Worm (Caenorhabditis elegans) whole organism, mixed stage, embryonic: Measurements from ENCODE around the gene F17E5.2.

ENCODE experiments used
- M03D4.4 ChIP-seq: sonication (generic microtip); optimal IDR thresholded peaks from 2 replicates; lab custom pipeline; 2017; ENCODE audit warnings: mild to moderate bottlenecking, missing genetic modification characterization, missing compliant biosample characterization
- bed-3 ChIP-seq: fragments of 200-800 bp; sonication (Bioruptor generic); optimal IDR thresholded peaks from 3 replicates; lab custom pipeline; 2018; ENCODE audit warnings: mild to moderate bottlenecking, missing genetic modification characterization, moderate library complexity, missing compliant biosample characterization
- blmp-1 ChIP-seq: fragments of 150-350 bp; optimal IDR thresholded peaks from 2 replicates; lab custom pipeline; 2014; ENCODE audit warnings: missing biosample characterization, missing genetic modification characterization
- ceh-39 ChIP-seq: fragments of 150-350 bp; optimal IDR thresholded peaks from 2 replicates; lab custom pipeline; 2014; ENCODE audit warnings: missing biosample characterization, missing genetic modification characterization
- ceh-43 ChIP-seq: fragments of 200-800 bp; sonication (Bioruptor generic); optimal IDR thresholded peaks from 2 replicates; lab custom pipeline; 2018; ENCODE audit warnings: mild to moderate bottlenecking, missing genetic modification characterization, moderate library complexity, missing compliant biosample characterization
- ceh-83 ChIP-seq: fragments of 200-800 bp; sonication (Bioruptor generic); optimal IDR thresholded peaks from 2 replicates; lab custom pipeline; 2018; ENCODE audit warnings: mild to moderate bottlenecking, missing genetic modification characterization, missing compliant biosample characterization
- ces-1 ChIP-seq: fragments of 150-350 bp; optimal IDR thresholded peaks from 2 replicates; lab custom pipeline; 2014; ENCODE audit warnings: missing biosample characterization, missing genetic modification reagents, missing genetic modification characterization
- cnd-1 ChIP-seq: fragments of 200-800 bp; sonication (Bioruptor generic); optimal IDR thresholded peaks from 2 replicates; lab custom pipeline; 2018; ENCODE audit warnings: mild to moderate bottlenecking, missing genetic modification characterization, missing compliant biosample characterization
- drap-1 ChIP-seq: fragments of 200-800 bp; sonication (Bioruptor generic); optimal IDR thresholded peaks from 3 replicates; lab custom pipeline; 2018; ENCODE audit warnings: mild to moderate bottlenecking, missing genetic modification characterization, missing compliant biosample characterization
- elt-1 ChIP-seq: sonication (generic microtip); optimal IDR thresholded peaks from 2 replicates; lab custom pipeline; 2017; ENCODE audit warnings: missing genetic modification characterization, mild to moderate bottlenecking, missing compliant biosample characterization, antibody characterized with exemption, moderate library complexity, borderline replicate concordance; ENCODE audit not compliant: insufficient read depth
- elt-3 ChIP-seq: fragments of 150-350 bp; optimal IDR thresholded peaks from 2 replicates; lab custom pipeline; 2014; ENCODE audit warnings: missing biosample characterization, missing genetic modification characterization
- flh-1 ChIP-seq: fragments of 200-800 bp; sonication (Bioruptor generic); optimal IDR thresholded peaks from 2 replicates; lab custom pipeline; 2018; ENCODE audit warnings: mild to moderate bottlenecking, missing genetic modification characterization, moderate library complexity, missing compliant biosample characterization
- ham-2 ChIP-seq: fragments of 200-800 bp; sonication (Bioruptor generic); optimal IDR thresholded peaks from 2 replicates; lab custom pipeline; 2018; ENCODE audit warnings: mild to moderate bottlenecking, missing genetic modification characterization, missing compliant biosample characterization
- hlh-1 ChIP-seq: fragments of 150-350 bp; optimal IDR thresholded peaks from 2 replicates; lab custom pipeline; 2014; ENCODE audit warnings: missing biosample characterization, missing genetic modification reagents, missing genetic modification characterization
- lin-13 ChIP-seq: fragments of 150-350 bp; optimal IDR thresholded peaks from 2 replicates; lab custom pipeline; 2014; ENCODE audit warnings: missing biosample characterization, missing genetic modification characterization
- lin-32 ChIP-seq: fragments of 200-800 bp; sonication (Bioruptor generic); optimal IDR thresholded peaks from 2 replicates; lab custom pipeline; 2018; ENCODE audit warnings: mild to moderate bottlenecking, missing genetic modification characterization, missing compliant biosample characterization
- lsy-2 ChIP-seq: fragments of 150-350 bp; optimal IDR thresholded peaks from 2 replicates; lab custom pipeline; 2014; ENCODE audit warnings: missing biosample characterization, missing genetic modification characterization
- mab-5 ChIP-seq: fragments of 150-350 bp; optimal IDR thresholded peaks from 2 replicates; lab custom pipeline; 2014; ENCODE audit warnings: missing biosample characterization, missing genetic modification characterization
- mep-1 ChIP-seq: fragments of 150-350 bp; optimal IDR thresholded peaks from 2 replicates; lab custom pipeline; 2017; ENCODE audit warnings: missing biosample characterization, missing genetic modification reagents, missing genetic modification characterization, inconsistent platforms
- mls-2 ChIP-seq: sonication (generic microtip); optimal IDR thresholded peaks from 2 replicates; lab custom pipeline; 2016; ENCODE audit warnings: mild to moderate bottlenecking, missing genetic modification characterization, moderate library complexity, missing compliant biosample characterization
- nhr-12 ChIP-seq: fragments of 150-350 bp; optimal IDR thresholded peaks from 2 replicates; lab custom pipeline; 2014; ENCODE audit warnings: missing biosample characterization, missing genetic modification characterization
- nhr-2 ChIP-seq: fragments of 150-350 bp; optimal IDR thresholded peaks from 2 replicates; lab custom pipeline; 2014; ENCODE audit warnings: missing biosample characterization, missing genetic modification characterization
- nhr-237 ChIP-seq: fragments of 150-350 bp; optimal IDR thresholded peaks from 2 replicates; lab custom pipeline; 2014; ENCODE audit warnings: missing biosample characterization, missing genetic modification characterization
- nhr-28 ChIP-seq: fragments of 150-350 bp; optimal IDR thresholded peaks from 2 replicates; lab custom pipeline; 2014; ENCODE audit warnings: missing biosample characterization, missing genetic modification characterization
- nhr-76 ChIP-seq: sonication (generic microtip); optimal IDR thresholded peaks from 2 replicates; lab custom pipeline; 2017; ENCODE audit warnings: missing biosample characterization, missing genetic modification characterization
- pha-4 ChIP-seq: fragments of 150-350 bp; optimal IDR thresholded peaks from 2 replicates; lab custom pipeline; 2018; ENCODE audit warnings: missing biosample characterization, missing genetic modification reagents, missing genetic modification characterization
- sem-2 ChIP-seq: fragments of 200-800 bp; sonication (Bioruptor generic); optimal IDR thresholded peaks from 2 replicates; lab custom pipeline; 2018; ENCODE audit warnings: mild to moderate bottlenecking, missing genetic modification characterization, missing compliant biosample characterization
- snpc-4 ChIP-seq: fragments of 150-350 bp; optimal IDR thresholded peaks from 2 replicates; lab custom pipeline; 2014; ENCODE audit warnings: missing biosample characterization, missing genetic modification characterization
- sptf-1 ChIP-seq: sonication (generic microtip); optimal IDR thresholded peaks from 2 replicates; lab custom pipeline; 2017; ENCODE audit warnings: mild to moderate bottlenecking, missing genetic modification characterization, moderate library complexity, missing compliant biosample characterization
- tbx-8 ChIP-seq: fragments of 200-800 bp; sonication (Bioruptor generic); optimal IDR thresholded peaks from 2 replicates; lab custom pipeline; 2018; ENCODE audit warnings: mild to moderate bottlenecking, missing genetic modification characterization, moderate library complexity, missing compliant biosample characterization
- unc-120 ChIP-seq: sonication (generic microtip); optimal IDR thresholded peaks from 2 replicates; lab custom pipeline; 2017; ENCODE audit warnings: missing genetic modification characterization, missing compliant biosample characterization; ENCODE audit not compliant: poor library complexity, severe bottlenecking
- unc-39 ChIP-seq: fragments of 150-350 bp; optimal IDR thresholded peaks from 2 replicates; lab custom pipeline; 2014; ENCODE audit warnings: missing biosample characterization, missing genetic modification characterization
- unc-62 ChIP-seq: fragments of 150-350 bp; optimal IDR thresholded peaks from 2 replicates; lab custom pipeline; 2014; ENCODE audit warnings: missing biosample characterization, missing genetic modification reagents, missing genetic modification characterization
- zip-8 ChIP-seq: fragments of 150-350 bp; optimal IDR thresholded peaks from 2 replicates; lab custom pipeline; 2014; ENCODE audit warnings: missing biosample characterization, missing genetic modification characterization
- ztf-11 ChIP-seq: fragments of 150-350 bp; optimal IDR thresholded peaks from 2 replicates; lab custom pipeline; 2014; ENCODE audit warnings: missing biosample characterization, missing genetic modification characterization

F17E5.2 gene

ce11 chrX:12393786-12394308 lies at the start of gene F17E5.2:
F17E5.2 (plus strand) TSS chrX:12394258.
- TF ChIP-seq ceh-43 (GFP tag; lab: Kevin White, UChicago), result no peak
- TF ChIP-seq mab-5 (tag; lab: Kevin White, UChicago), result peak; percentile 24
- peak; percentile 93 for TF ChIP-seq mep-1 (tag; lab: Kevin White, UChicago)
- TF ChIP-seq cnd-1 (tag; lab: Kevin White, UChicago), result peak; percentile 47
- TF ChIP-seq lin-13 (tag; lab: Kevin White, UChicago), result peak; percentile 90
- no peak for TF ChIP-seq bed-3 (GFP tag; lab: Kevin White, UChicago)
- TF ChIP-seq pha-4 (tag; lab: Kevin White, UChicago), result peak; percentile 96
- TF ChIP-seq M03D4.4 (tag; lab: Kevin White, UChicago), result peak; percentile 38
- peak; percentile 76 for TF ChIP-seq unc-62 (GFP tag; lab: Kevin White, UChicago)
- peak; percentile 67 for TF ChIP-seq unc-120 (tag; lab: Kevin White, UChicago)
- peak; percentile 70 for TF ChIP-seq lin-32
- TF ChIP-seq sptf-1 (tag; lab: Kevin White, UChicago), result no peak
- peak; percentile 47 for TF ChIP-seq ham-2
- TF ChIP-seq sem-2 (GFP tag; lab: Kevin White, UChicago), result no peak
- peak; percentile 85 for TF ChIP-seq nhr-237 (tag; lab: Kevin White, UChicago)
- no peak for TF ChIP-seq drap-1 (GFP tag; lab: Kevin White, UChicago)
- TF ChIP-seq nhr-12 (tag; lab: Kevin White, UChicago), result no peak
- no peak for TF ChIP-seq tbx-8 (GFP tag; lab: Kevin White, UChicago)
- TF ChIP-seq elt-3, result no peak
- TF ChIP-seq ces-1 (GFP tag; lab: Kevin White, UChicago), result peak; percentile 48
- TF ChIP-seq nhr-76 (tag; lab: Kevin White, UChicago), result no peak
- TF ChIP-seq mls-2 (tag; lab: Kevin White, UChicago), result peak; percentile 66
- no peak for TF ChIP-seq nhr-28 (tag; lab: Kevin White, UChicago)
- peak; percentile 66 for TF ChIP-seq lsy-2
- peak; percentile 83 for TF ChIP-seq hlh-1 (tag; lab: Kevin White, UChicago)
- no peak for TF ChIP-seq flh-1 (GFP tag; lab: Kevin White, UChicago)
- TF ChIP-seq nhr-2, result peak; percentile 69

DNA sequence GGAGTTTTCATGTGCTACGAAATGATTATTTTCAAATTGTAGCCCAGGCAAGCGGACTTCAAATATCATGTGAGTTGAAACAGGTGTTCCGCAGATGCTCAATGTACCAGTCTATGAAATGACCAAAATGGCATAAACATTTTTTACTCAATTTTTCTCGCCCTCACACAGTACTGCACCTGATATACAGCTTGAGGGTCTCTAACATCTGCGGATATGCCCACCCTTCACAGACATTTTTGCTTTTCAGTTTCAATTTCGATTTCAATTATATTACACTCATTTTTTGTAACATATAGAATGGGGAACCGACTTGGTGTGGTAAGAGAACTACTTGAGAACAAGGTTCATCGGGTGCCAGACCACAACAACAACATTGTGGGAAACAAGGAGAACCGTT lies 47.3 kb upstream of the F17E5.2 start, which contains the start of gene F42F12.11:
F42F12.11 (plus strand) TSS at position 301 of the 400 bp plus-strand sequence.
- TF ChIP-seq mab-5 (tag; lab: Kevin White, UChicago) (no peak), pha-4 (tag; lab: Kevin White, UChicago) (no peak), nhr-2 (no peak), ceh-83 (GFP tag; lab: Kevin White, UChicago) (no peak), hlh-1 (tag; lab: Kevin White, UChicago) (no peak), ham-2 (no peak), nhr-28 (tag; lab: Kevin White, UChicago) (no peak), elt-1 (no peak), nhr-12 (tag; lab: Kevin White, UChicago) (no peak), drap-1 (GFP tag; lab: Kevin White, UChicago) (no peak), blmp-1 (tag; lab: Kevin White, UChicago) (no peak), lin-32 (no peak), tbx-8 (GFP tag; lab: Kevin White, UChicago) (no peak), ceh-39 (tag; lab: Kevin White, UChicago) (no peak), ztf-11 (tag; lab: Kevin White, UChicago) (no peak), nhr-237 (tag; lab: Kevin White, UChicago) (no peak), bed-3 (GFP tag; lab: Kevin White, UChicago) (no peak)
- TF ChIP-seq, all 35 proteins: peak for 0

- peak; percentile 23 for TF ChIP-seq unc-120 (tag; lab: Kevin White, UChicago)
- peak; percentile 13 for TF ChIP-seq drap-1 (GFP tag; lab: Kevin White, UChicago)
- TF ChIP-seq M03D4.4 (tag; lab: Kevin White, UChicago), result peak; percentile 39
- TF ChIP-seq nhr-76 (tag; lab: Kevin White, UChicago), result no peak
These were observed 46.2 kb upstream of the F17E5.2 start for ce11 chrX:12347822-12348221.

DNA sequence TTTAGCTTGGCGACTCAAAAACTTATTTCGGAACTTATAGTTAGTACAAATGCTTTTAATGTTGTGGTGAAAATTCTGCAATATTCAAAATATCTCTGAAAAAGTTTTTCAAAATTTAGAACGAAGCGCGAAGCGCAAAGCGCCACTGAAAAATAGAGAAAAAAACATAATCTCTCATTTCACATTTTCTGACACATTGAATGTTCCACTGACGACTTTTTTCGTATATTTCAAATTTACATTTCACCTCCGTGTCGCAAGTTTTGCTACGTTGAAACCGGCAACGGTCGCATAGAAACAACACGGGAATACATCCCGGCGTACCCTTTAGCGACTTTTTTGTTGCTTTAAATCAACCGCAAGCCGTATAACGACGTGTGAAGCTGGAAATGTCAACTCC lies 45.7 kb upstream of the F17E5.2 start, which contains the start of gene F42F12.14:
F42F12.14 (plus strand) TSS at position 301 of the 400 bp plus-strand sequence.
- no peak for TF ChIP-seq hlh-1 (tag; lab: Kevin White, UChicago)
- no peak for TF ChIP-seq sptf-1 (tag; lab: Kevin White, UChicago)
- TF ChIP-seq ztf-11 (tag; lab: Kevin White, UChicago), result no peak
- no peak for TF ChIP-seq bed-3 (GFP tag; lab: Kevin White, UChicago)
- TF ChIP-seq elt-3, result no peak
- TF ChIP-seq lsy-2, result no peak
- TF ChIP-seq nhr-237 (tag; lab: Kevin White, UChicago), result no peak
- no peak for TF ChIP-seq ceh-39 (tag; lab: Kevin White, UChicago)
- no peak for TF ChIP-seq ceh-83 (GFP tag; lab: Kevin White, UChicago)
- no peak for TF ChIP-seq zip-8 (tag; lab: Kevin White, UChicago)
- no peak for TF ChIP-seq blmp-1 (tag; lab: Kevin White, UChicago)
- no peak for TF ChIP-seq tbx-8 (GFP tag; lab: Kevin White, UChicago)
- TF ChIP-seq sem-2 (GFP tag; lab: Kevin White, UChicago), result no peak
- no peak for TF ChIP-seq drap-1 (GFP tag; lab: Kevin White, UChicago)
- no peak for TF ChIP-seq snpc-4 (tag; lab: Kevin White, UChicago)
- no peak for TF ChIP-seq elt-1
- no peak for TF ChIP-seq unc-39 (tag; lab: Kevin White, UChicago)
- no peak for TF ChIP-seq nhr-12 (tag; lab: Kevin White, UChicago)
- no peak for TF ChIP-seq ces-1 (GFP tag; lab: Kevin White, UChicago)
- no peak for TF ChIP-seq M03D4.4 (tag; lab: Kevin White, UChicago)
